Worm (Caenorhabditis elegans): Measurements from ENCODE around the gene fbxb-81.

fbxb-81 gene

ce11 chrIII:183072-183471 is 42.1 kb upstream of the fbxb-81 start:
- TF ChIP-seq lsy-2 (tag; optimal IDR thresholded peaks at IDR 0.05) (no peak), nhr-6 (tag; optimal IDR thresholded peaks at IDR 0.05) (no peak), fos-1 (tag; optimal IDR thresholded peaks at IDR 0.05) (peak; percentile 35), aly-2 (tag; optimal IDR thresholded peaks at IDR 0.05) (no peak), peb-1 (tag; optimal IDR thresholded peaks at IDR 0.05) (no peak), unc-39 (tag; optimal IDR thresholded peaks at IDR 0.05) (no peak), elt-3 (tag; optimal IDR thresholded peaks at IDR 0.05) (no peak), sem-4 (tag; optimal IDR thresholded peaks at IDR 0.05) (no peak), nhr-237 (tag; optimal IDR thresholded peaks at IDR 0.05) (no peak)

ce11 chrIII:182080-182479 is 41.1 kb upstream of the fbxb-81 start, which contains the start of gene F40G9.15:
F40G9.15 (plus strand) TSS chrIII:182380.
- no peak for TF ChIP-seq nhr-11 (tag; optimal IDR thresholded peaks at IDR 0.05)
- no peak for TF ChIP-seq egl-27 (tag; optimal IDR thresholded peaks at IDR 0.05)
- no peak for TF ChIP-seq unc-39 (tag; optimal IDR thresholded peaks at IDR 0.05)
- TF ChIP-seq lsy-2 (tag; optimal IDR thresholded peaks at IDR 0.05), result no peak
- no peak for TF ChIP-seq crh-2 (tag; optimal IDR thresholded peaks at IDR 0.05)
- TF ChIP-seq dmd-4 (tag; optimal IDR thresholded peaks at IDR 0.05), result no peak
- TF ChIP-seq ceh-82 (tag; optimal IDR thresholded peaks at IDR 0.05), result no peak
- TF ChIP-seq blmp-1 (tag; optimal IDR thresholded peaks at IDR 0.05; ENCODE audit: insufficient read depth), result no peak
- no peak for TF ChIP-seq nhr-25 (tag; optimal IDR thresholded peaks at IDR 0.05)
- TF ChIP-seq R02D3.7 (tag; optimal IDR thresholded peaks at IDR 0.05), result no peak
- TF ChIP-seq Y55F3AM.14 (GFP tag; optimal IDR thresholded peaks at IDR 0.05), result no peak
- no peak for TF ChIP-seq nhr-129 (tag; optimal IDR thresholded peaks at IDR 0.05)

- TF ChIP-seq ztf-11 (tag; optimal IDR thresholded peaks at IDR 0.05), result no peak
- TF ChIP-seq elt-3 (tag; optimal IDR thresholded peaks at IDR 0.05), result no peak
- TF ChIP-seq nhr-77 (tag; optimal IDR thresholded peaks at IDR 0.05), result no peak
- TF ChIP-seq ztf-1 (GFP tag; conservative IDR thresholded peaks at IDR 0.05), result no peak
- TF ChIP-seq nhr-21 (tag; optimal IDR thresholded peaks at IDR 0.05), result no peak
- TF ChIP-seq nhr-11 (tag; optimal IDR thresholded peaks at IDR 0.05), result no peak
- TF ChIP-seq aly-2 (tag; optimal IDR thresholded peaks at IDR 0.05), result no peak
- TF ChIP-seq lin-39 (tag; optimal IDR thresholded peaks at IDR 0.05), result no peak
- no peak for TF ChIP-seq nhr-12 (tag; optimal IDR thresholded peaks at IDR 0.05)
- TF ChIP-seq blmp-1 (tag; optimal IDR thresholded peaks at IDR 0.05; ENCODE audit: insufficient read depth), result no peak
- no peak for TF ChIP-seq C34F6.9 (tag; optimal IDR thresholded peaks at IDR 0.05)
- TF ChIP-seq zag-1 (tag; optimal IDR thresholded peaks at IDR 0.05), result no peak
- no peak for TF ChIP-seq nhr-129 (tag; optimal IDR thresholded peaks at IDR 0.05)
- TF ChIP-seq mdl-1 (tag; optimal IDR thresholded peaks at IDR 0.05), result no peak
These were observed 39.9 kb upstream of the fbxb-81 start, which contains the start of gene F40G9.5 for ce11 chrIII:180963-181362. F40G9.5 (plus strand) TSS chrIII:181263.

- no peak for TF ChIP-seq nhr-23 (tag; optimal IDR thresholded peaks at IDR 0.05)
- TF ChIP-seq ztf-4 (tag; optimal IDR thresholded peaks at IDR 0.05), result no peak
- TF ChIP-seq peb-1 (tag; optimal IDR thresholded peaks at IDR 0.05), result no peak
- TF ChIP-seq gmeb-1 (tag; optimal IDR thresholded peaks at IDR 0.05), result no peak
- TF ChIP-seq elt-3 (tag; optimal IDR thresholded peaks at IDR 0.05), result no peak
- TF ChIP-seq nhr-237 (tag; optimal IDR thresholded peaks at IDR 0.05), result no peak
- TF ChIP-seq sma-3 (GFP tag; optimal IDR thresholded peaks at IDR 0.05), result no peak
- no peak for TF ChIP-seq ZK546.5 (tag; optimal IDR thresholded peaks at IDR 0.05)
- no peak for TF ChIP-seq mab-5 (tag; optimal IDR thresholded peaks at IDR 0.05)
- TF ChIP-seq C34F6.9 (tag; optimal IDR thresholded peaks at IDR 0.05), result no peak
- no peak for TF ChIP-seq R02D3.7 (tag; optimal IDR thresholded peaks at IDR 0.05)
- TF ChIP-seq skn-1 (tag; optimal IDR thresholded peaks at IDR 0.05), result no peak
- TF ChIP-seq unc-39 (tag; optimal IDR thresholded peaks at IDR 0.05), result no peak
- no peak for TF ChIP-seq nhr-11 (tag; optimal IDR thresholded peaks at IDR 0.05)
- no peak for TF ChIP-seq unc-55 (GFP tag; optimal IDR thresholded peaks at IDR 0.05)
- TF ChIP-seq fos-1 (tag; optimal IDR thresholded peaks at IDR 0.05), result no peak
- no peak for TF ChIP-seq ztf-11 (tag; optimal IDR thresholded peaks at IDR 0.05)
These were observed 38.1 kb upstream of the fbxb-81 start, which contains the start of gene F40G9.6 for ce11 chrIII:179123-179592. F40G9.6 (plus strand) TSS chrIII:179542.

ce11 chrIII:178126-178525 is 37.1 kb upstream of the fbxb-81 start:
- TF ChIP-seq mab-5 (tag; optimal IDR thresholded peaks at IDR 0.05) (no peak), nhr-11 (tag; optimal IDR thresholded peaks at IDR 0.05) (no peak), egl-27 (tag; optimal IDR thresholded peaks at IDR 0.05) (no peak), nhr-25 (tag; optimal IDR thresholded peaks at IDR 0.05) (no peak), Y55F3AM.14 (GFP tag; optimal IDR thresholded peaks at IDR 0.05) (no peak), zag-1 (tag; optimal IDR thresholded peaks at IDR 0.05) (no peak), nhr-12 (tag; optimal IDR thresholded peaks at IDR 0.05) (no peak), skn-1 (tag; optimal IDR thresholded peaks at IDR 0.05) (no peak), gmeb-1 (tag; optimal IDR thresholded peaks at IDR 0.05) (no peak), peb-1 (tag; optimal IDR thresholded peaks at IDR 0.05) (no peak), sma-3 (GFP tag; optimal IDR thresholded peaks at IDR 0.05) (no peak), nhr-129 (tag; optimal IDR thresholded peaks at IDR 0.05) (no peak), sma-9 (GFP tag; optimal IDR thresholded peaks at IDR 0.05) (no peak), sma-9 (tag; optimal IDR thresholded peaks at IDR 0.05) (no peak), nhr-23 (tag; optimal IDR thresholded peaks at IDR 0.05) (no peak), snpc-4 (tag; optimal IDR thresholded peaks at IDR 0.05) (no peak), R02D3.7 (tag; optimal IDR thresholded peaks at IDR 0.05) (no peak)
